Worm (Caenorhabditis elegans) whole organism, young adult: Measurements from ENCODE around the gene T11B7.1.

Source experiments
- B0019.2 ChIP-seq: fragments of 200-800 bp; sonication (Bioruptor generic); conservative IDR thresholded peaks from 2 replicates; pipeline ENCODE4 v1.3.6; 2022; ENCODE audit warnings: missing genetic modification reagents, missing genetic modification characterization, missing compliant biosample characterization
- C17E4.6 ChIP-seq: fragments of 200-800 bp; sonication (Bioruptor generic); IDR thresholded peaks from 2 replicates; pipeline ENCODE4 v1.3.6; 2022; ENCODE audit warnings: missing genetic modification reagents, missing genetic modification characterization, missing compliant biosample characterization
- D2030.7 ChIP-seq: fragments of 200-800 bp; sonication (Bioruptor generic); IDR thresholded peaks from 2 replicates; pipeline ENCODE4 v1.3.6; 2022; ENCODE audit warnings: missing genetic modification reagents, missing genetic modification characterization, missing compliant biosample characterization
- F22D6.2 ChIP-seq: sonication (generic microtip); optimal IDR thresholded peaks from 2 replicates; lab custom pipeline; 2016; ENCODE audit warnings: mild to moderate bottlenecking, missing genetic modification characterization, missing compliant biosample characterization
- F33H1.4 ChIP-seq: fragments of 200-800 bp; sonication (Bioruptor generic); IDR thresholded peaks from 2 replicates; pipeline ENCODE4 v1.3.6; 2022; ENCODE audit warnings: missing genetic modification reagents, missing genetic modification characterization, missing compliant biosample characterization
- F39B2.1 ChIP-seq: fragments of 200-800 bp; sonication (Bioruptor generic); IDR thresholded peaks from 2 replicates; pipeline ENCODE4 v1.3.6; 2022; ENCODE audit warnings: missing genetic modification reagents, missing genetic modification characterization, missing compliant biosample characterization
- F49E8.2 ChIP-seq: sonication (generic microtip); optimal IDR thresholded peaks from 3 replicates; lab custom pipeline; 2017; ENCODE audit warnings: missing genetic modification characterization, mild to moderate bottlenecking, missing compliant biosample characterization, antibody characterized with exemption, moderate library complexity; ENCODE audit not compliant: insufficient read depth
- F57A8.1 ChIP-seq: fragments of 200-800 bp; sonication (Bioruptor generic); optimal IDR thresholded peaks from 2 replicates; lab custom pipeline; 2018; ENCODE audit warnings: mild to moderate bottlenecking, missing genetic modification characterization, moderate library complexity, missing compliant biosample characterization
- K12H6.12 ChIP-seq: fragments of 200-800 bp; sonication (Bioruptor generic); optimal IDR thresholded peaks from 2 replicates; lab custom pipeline; 2018; ENCODE audit warnings: mild to moderate bottlenecking, missing genetic modification characterization, missing compliant biosample characterization
- T07F8.4 ChIP-seq: sonication (generic microtip); optimal IDR thresholded peaks from 2 replicates; lab custom pipeline; 2016; ENCODE audit warnings: mild to moderate bottlenecking, missing genetic modification characterization, moderate library complexity, missing compliant biosample characterization
- Y53G8AR.9 ChIP-seq: fragments of 200-800 bp; sonication (Bioruptor generic); conservative IDR thresholded peaks from 2 replicates; pipeline ENCODE4 v1.3.6; 2022; ENCODE audit warnings: missing genetic modification reagents, missing genetic modification characterization, missing compliant biosample characterization
- Y56A3A.18 ChIP-seq: fragments of 200-800 bp; sonication (Bioruptor generic); IDR thresholded peaks from 2 replicates; pipeline ENCODE4 v1.3.6; 2022; ENCODE audit warnings: missing genetic modification reagents, missing genetic modification characterization, missing compliant biosample characterization
- Y79H2A.3 ChIP-seq: fragments of 200-800 bp; sonication (Bioruptor generic); conservative IDR thresholded peaks from 2 replicates; pipeline ENCODE4 v1.3.6; 2022; ENCODE audit warnings: missing genetic modification reagents, missing genetic modification characterization, missing compliant biosample characterization
- Y95B8A.8 ChIP-seq: fragments of 200-800 bp; sonication (Bioruptor generic); IDR thresholded peaks from 2 replicates; pipeline ENCODE4 v1.3.6; 2022; ENCODE audit warnings: missing genetic modification reagents, missing genetic modification characterization, missing compliant biosample characterization
- akir-1 ChIP-seq: fragments of 200-800 bp; sonication (Bioruptor generic); optimal IDR thresholded peaks from 2 replicates; lab custom pipeline; 2018; ENCODE audit warnings: mild to moderate bottlenecking, missing genetic modification characterization, moderate library complexity, missing compliant biosample characterization
- ama-1 ChIP-seq, 3 experiments: fragments of 150-350 bp in 1 of 3; sonication (generic microtip) in 2 of 3; optimal IDR thresholded peaks; 2 replicates each; lab custom pipeline; 2014 to 2018; ENCODE audit warnings: missing biosample characterization in 2 of 3, missing genetic modification characterization in 2 of 3, missing genetic modification reagents in 2 of 3
- athp-1 ChIP-seq: sonication (generic microtip); optimal IDR thresholded peaks from 2 replicates; lab custom pipeline; 2017; ENCODE audit warnings: mild to moderate bottlenecking, missing genetic modification characterization, missing compliant biosample characterization
- ccch-3 ChIP-seq: fragments of 200-800 bp; sonication (Bioruptor generic); optimal IDR thresholded peaks from 2 replicates; lab custom pipeline; 2018; ENCODE audit warnings: mild to moderate bottlenecking, missing genetic modification characterization, missing compliant biosample characterization
- ceh-40 ChIP-seq: fragments of 200-800 bp; sonication (Bioruptor generic); IDR thresholded peaks from 2 replicates; pipeline ENCODE4 v1.3.6; 2022; ENCODE audit warnings: missing genetic modification characterization, missing compliant biosample characterization
- ceh-58 ChIP-seq: fragments of 200-800 bp; sonication (Bioruptor generic); IDR thresholded peaks from 2 replicates; pipeline ENCODE4 v1.3.6; 2022; ENCODE audit warnings: missing genetic modification characterization, missing compliant biosample characterization
- ceh-79 ChIP-seq: sonication (generic microtip); optimal IDR thresholded peaks from 2 replicates; lab custom pipeline; 2017; ENCODE audit warnings: mild to moderate bottlenecking, missing genetic modification characterization, missing compliant biosample characterization
- ceh-91 ChIP-seq: fragments of 200-800 bp; sonication (Bioruptor generic); IDR thresholded peaks from 2 replicates; pipeline ENCODE4 v1.3.6; 2022; ENCODE audit warnings: missing genetic modification reagents, missing genetic modification characterization, missing compliant biosample characterization
- dox-1 ChIP-seq: fragments of 200-800 bp; sonication (Bioruptor generic); IDR thresholded peaks from 2 replicates; pipeline ENCODE4 v1.3.6; 2022; ENCODE audit warnings: missing genetic modification reagents, missing genetic modification characterization, missing compliant biosample characterization
- dpl-1 ChIP-seq: fragments of 150-350 bp; optimal IDR thresholded peaks from 2 replicates; lab custom pipeline; 2014; ENCODE audit warnings: missing biosample characterization, missing genetic modification reagents, missing genetic modification characterization
- efl-1 ChIP-seq: fragments of 150-350 bp; optimal IDR thresholded peaks from 2 replicates; lab custom pipeline; 2014; ENCODE audit warnings: missing biosample characterization, missing genetic modification reagents, missing genetic modification characterization
- hlh-26 ChIP-seq: fragments of 200-800 bp; sonication (Bioruptor generic); conservative IDR thresholded peaks from 2 replicates; pipeline ENCODE4 v1.3.6; 2022; ENCODE audit warnings: missing genetic modification reagents, missing genetic modification characterization, missing compliant biosample characterization
- let-526 ChIP-seq: fragments of 200-800 bp; sonication (Bioruptor generic); IDR thresholded peaks from 2 replicates; pipeline ENCODE4 v1.3.6; 2022; ENCODE audit warnings: missing genetic modification reagents, missing genetic modification characterization, missing compliant biosample characterization
- lin-35 ChIP-seq, 3 experiments: fragments of 150-350 bp in 2 of 3; sonication (generic microtip) in 1 of 3; optimal IDR thresholded peaks; 2 replicates each; lab custom pipeline; 2014 to 2018; ENCODE audit warnings: missing biosample characterization in 3 of 3, missing genetic modification characterization in 3 of 3, missing genetic modification reagents in 3 of 3
- lsl-1 ChIP-seq: fragments of 200-800 bp; sonication (Bioruptor generic); optimal IDR thresholded peaks from 2 replicates; lab custom pipeline; 2018; ENCODE audit warnings: mild to moderate bottlenecking, missing genetic modification characterization, moderate library complexity, missing compliant biosample characterization
- madf-10 ChIP-seq: sonication (generic microtip); optimal IDR thresholded peaks from 2 replicates; lab custom pipeline; 2016; ENCODE audit warnings: mild to moderate bottlenecking, missing genetic modification characterization, missing compliant biosample characterization
- madf-6 ChIP-seq: fragments of 200-800 bp; sonication (Bioruptor generic); IDR thresholded peaks from 2 replicates; pipeline ENCODE4 v1.3.6; 2022; ENCODE audit warnings: missing genetic modification reagents, missing genetic modification characterization, missing compliant biosample characterization
- madf-8 ChIP-seq: fragments of 200-800 bp; sonication (Bioruptor generic); conservative IDR thresholded peaks from 2 replicates; pipeline ENCODE4 v1.3.6; 2022; ENCODE audit warnings: missing genetic modification reagents, missing genetic modification characterization, missing compliant biosample characterization
- mxl-1 ChIP-seq: sonication (generic microtip); optimal IDR thresholded peaks from 2 replicates; lab custom pipeline; 2016; ENCODE audit warnings: missing genetic modification characterization, missing compliant biosample characterization
- nhr-179 ChIP-seq: sonication (generic microtip); optimal IDR thresholded peaks from 2 replicates; lab custom pipeline; 2016; ENCODE audit warnings: mild to moderate bottlenecking, missing genetic modification characterization, missing compliant biosample characterization
- rcor-1 ChIP-seq: fragments of 200-800 bp; sonication (Bioruptor generic); IDR thresholded peaks from 2 replicates; pipeline ENCODE4 v1.3.6; 2022; ENCODE audit warnings: missing genetic modification reagents, missing genetic modification characterization, missing compliant biosample characterization
- rec-8 ChIP-seq, 2 experiments: sonication (generic microtip); optimal IDR thresholded peaks; 2 replicates each; lab custom pipeline; 2016; ENCODE audit warnings: mild to moderate bottlenecking in 2 of 2, missing genetic modification characterization in 2 of 2, missing genetic modification reagents in 2 of 2, missing genotype in 2 of 2, missing biosample characterization in 1 of 2, missing compliant biosample characterization in 1 of 2, moderate library complexity in 1 of 2
- sdz-38 ChIP-seq: sonication (generic microtip); optimal IDR thresholded peaks from 2 replicates; lab custom pipeline; 2016; ENCODE audit warnings: missing genotype, missing genetic modification characterization, missing compliant biosample characterization
- sea-2 ChIP-seq: fragments of 200-800 bp; sonication (Bioruptor generic); IDR thresholded peaks from 2 replicates; pipeline ENCODE4 v1.3.6; 2022; ENCODE audit warnings: missing genetic modification characterization, missing compliant biosample characterization
- snpc-1.3 ChIP-seq: sonication (generic microtip); optimal IDR thresholded peaks from 2 replicates; lab custom pipeline; 2017; ENCODE audit warnings: missing genetic modification characterization, mild to moderate bottlenecking, missing compliant biosample characterization, antibody characterized with exemption, moderate library complexity, missing genotype, missing genetic modification reagents; ENCODE audit not compliant: insufficient read depth
- snpc-4 ChIP-seq, 5 experiments: fragments of 150-350 bp in 1 of 5; sonication (generic microtip) in 4 of 5; optimal IDR thresholded peaks; 2 replicates each; lab custom pipeline; 2014 to 2018; ENCODE audit warnings: missing genetic modification characterization in 5 of 5, missing biosample characterization in 3 of 5, antibody characterized with exemption in 2 of 5, mild to moderate bottlenecking in 2 of 5, missing compliant biosample characterization in 2 of 5, missing genotype in 2 of 5, moderate library complexity in 2 of 5, missing genetic modification reagents in 1 of 5
- unc-130 ChIP-seq: sonication (generic microtip); optimal IDR thresholded peaks from 2 replicates; lab custom pipeline; 2016; ENCODE audit warnings: missing genetic modification reagents, missing genetic modification characterization, missing compliant biosample characterization
- ztf-18 ChIP-seq: sonication (generic microtip); optimal IDR thresholded peaks from 2 replicates; lab custom pipeline; 2016; ENCODE audit warnings: missing genotype, mild to moderate bottlenecking, missing genetic modification characterization, missing compliant biosample characterization
- ztf-22 ChIP-seq: fragments of 200-800 bp; sonication (Bioruptor generic); optimal IDR thresholded peaks from 2 replicates; lab custom pipeline; 2018; ENCODE audit warnings: mild to moderate bottlenecking, missing genetic modification characterization, moderate library complexity, missing compliant biosample characterization
- ztf-25 ChIP-seq: fragments of 200-800 bp; sonication (Bioruptor generic); IDR thresholded peaks from 2 replicates; pipeline ENCODE4 v1.3.6; 2022; ENCODE audit warnings: missing genetic modification reagents, missing genetic modification characterization, missing compliant biosample characterization
- ztf-26 ChIP-seq: sonication (generic microtip); optimal IDR thresholded peaks from 2 replicates; lab custom pipeline; 2017; ENCODE audit warnings: missing genetic modification characterization, missing compliant biosample characterization
- ztf-3 ChIP-seq: fragments of 200-800 bp; sonication (Bioruptor generic); optimal IDR thresholded peaks from 2 replicates; lab custom pipeline; 2018; ENCODE audit warnings: mild to moderate bottlenecking, missing genetic modification characterization, missing compliant biosample characterization
- ztf-6 ChIP-seq: fragments of 200-800 bp; sonication (Bioruptor generic); IDR thresholded peaks from 2 replicates; pipeline ENCODE4 v1.3.6; 2022; ENCODE audit warnings: missing genetic modification reagents, missing genetic modification characterization, missing compliant biosample characterization

T11B7.1 gene

ce11 chrIV:8888525-8889026 is 48.1 kb downstream of the T11B7.1 start, which contains the start of gene oma-1:
Gene oma-1, plus strand, starts transcription at chrIV:8888976.
- TF ChIP-seq athp-1 (tag; lab: Kevin White, UChicago) (no peak), T07F8.4 (tag; lab: Kevin White, UChicago) (no peak), F49E8.2 (tag; lab: Kevin White, UChicago) (peak; percentile 88), dox-1 (no peak), let-526 (GFP tag; lab: Robert Waterston, UW) (no peak), ztf-25 (no peak), efl-1 (GFP tag; lab: Kevin White, UChicago) (peak; percentile 95), sdz-38 (tag; lab: Kevin White, UChicago) (no peak), ztf-3 (GFP tag; lab: Kevin White, UChicago) (no peak), ztf-22 (GFP tag; lab: Kevin White, UChicago) (no peak), snpc-1.3 (no peak), Y95B8A.8 (0 out of 2 replicates have a peak, but pooled peaks have one; percentile 41), ztf-18 (tag; lab: Kevin White, UChicago) (peak; percentile 49), lsl-1 (peak; percentile 99), nhr-179 (tag; lab: Kevin White, UChicago) (no peak), akir-1 (GFP tag; lab: Kevin White, UChicago) (no peak), ceh-40 (GFP tag; lab: Robert Waterston, UW) (no peak), madf-6 (GFP tag; lab: Robert Waterston, UW) (peak; percentile 99), ceh-58 (GFP tag; lab: Robert Waterston, UW) (no peak), madf-10 (tag; lab: Kevin White, UChicago) (no peak), K12H6.12 (tag; lab: Kevin White, UChicago) (no peak), Y56A3A.18 (no peak), hlh-26 (no peak), lin-35 (GFP tag; optimal IDR thresholded peaks at IDR 0.05; lab: Kevin White, UChicago) (peak in 1 of 3 experiments; percentile 64), snpc-4 (GFP tag; optimal IDR thresholded peaks at IDR 0.05; lab: Kevin White, UChicago) (no peak), snpc-4 (tag; optimal IDR thresholded peaks at IDR 0.05; lab: Kevin White, UChicago) (peak in 2 of 4 experiments; percentile 10 to 36), sea-2 (GFP tag; lab: Robert Waterston, UW) (no peak), F39B2.1 (GFP tag; lab: Robert Waterston, UW) (no peak), C17E4.6 (0 out of 2 replicates have a peak, but pooled peaks have one; percentile 14), ama-1 (optimal IDR thresholded peaks at IDR 0.05; lab: Kevin White, UChicago) (no peak), ama-1 (GFP tag; optimal IDR thresholded peaks at IDR 0.05; lab: Kevin White, UChicago) (no peak), ceh-91 (GFP tag; lab: Robert Waterston, UW) (peak; percentile 91), ceh-79 (tag; lab: Kevin White, UChicago) (no peak), mxl-1 (no peak), ztf-26 (tag; lab: Kevin White, UChicago) (no peak), B0019.2 (GFP tag; lab: Robert Waterston, UW) (peak; percentile 36; the same call in 1 of the 2 replicates), ccch-3 (GFP tag; lab: Kevin White, UChicago) (no peak), D2030.7 (GFP tag; lab: Robert Waterston, UW) (peak; percentile 88), rcor-1 (GFP tag; lab: Robert Waterston, UW) (peak; percentile 65; the same call in 1 of the 2 replicates), rec-8 (tag; optimal IDR thresholded peaks at IDR 0.05; lab: Kevin White, UChicago) (no peak), Y53G8AR.9 (GFP tag; lab: Robert Waterston, UW) (no peak), ztf-6 (no peak), unc-130 (peak; percentile 44), F57A8.1 (GFP tag; lab: Kevin White, UChicago) (no peak), dpl-1 (GFP tag; lab: Kevin White, UChicago) (peak; percentile 83), Y79H2A.3 (no peak), madf-8 (GFP tag; lab: Robert Waterston, UW) (peak; percentile 98), F33H1.4 (peak; percentile 95), F22D6.2 (no peak)
